Worm (Caenorhabditis elegans) whole organism, L1 larva: ENCODE measurements around the gene Y15E3A.3.

Experiments
- C04F5.9 ChIP-seq: sonication (generic microtip); optimal IDR thresholded peaks from 2 replicates; lab custom pipeline; 2016; ENCODE audit warnings: missing genetic modification characterization, missing compliant biosample characterization
- C34B4.2 ChIP-seq: sonication (generic microtip); optimal IDR thresholded peaks from 2 replicates; lab custom pipeline; 2017; ENCODE audit warnings: mild to moderate bottlenecking, missing genetic modification characterization, missing compliant biosample characterization
- F16B12.6 ChIP-seq: fragments of 150-350 bp; optimal IDR thresholded peaks from 2 replicates; lab custom pipeline; 2014; ENCODE audit warnings: missing biosample characterization, missing genetic modification characterization
- Y116A8C.19 ChIP-seq: sonication (generic microtip); optimal IDR thresholded peaks from 2 replicates; lab custom pipeline; 2016; ENCODE audit warnings: missing compliant biosample characterization, missing genetic modification characterization, borderline replicate concordance
- aha-1 ChIP-seq: fragments of 150-350 bp; optimal IDR thresholded peaks from 2 replicates; lab custom pipeline; 2014; ENCODE audit warnings: missing biosample characterization, missing genetic modification characterization
- alr-1 ChIP-seq: fragments of 200-800 bp; sonication (Bioruptor generic); optimal IDR thresholded peaks from 2 replicates; lab custom pipeline; 2018; ENCODE audit warnings: borderline replicate concordance, mild to moderate bottlenecking, missing genetic modification characterization, missing compliant biosample characterization
- blmp-1 ChIP-seq: fragments of 150-350 bp; optimal IDR thresholded peaks from 2 replicates; lab custom pipeline; 2014; ENCODE audit warnings: missing biosample characterization, missing genetic modification characterization
- ceh-63 ChIP-seq: fragments of 200-800 bp; sonication (Bioruptor generic); optimal IDR thresholded peaks from 2 replicates; lab custom pipeline; 2018; ENCODE audit warnings: mild to moderate bottlenecking, missing genetic modification characterization, missing compliant biosample characterization
- ceh-8 ChIP-seq: fragments of 200-800 bp; sonication (Bioruptor generic); optimal IDR thresholded peaks from 2 replicates; lab custom pipeline; 2018; ENCODE audit warnings: mild to moderate bottlenecking, missing genetic modification characterization, moderate library complexity, missing compliant biosample characterization
- ceh-82 ChIP-seq, 3 experiments: fragments of 150-350 bp in 1 of 3; sonication (generic microtip) in 2 of 3; optimal IDR thresholded peaks; 2 replicates each; lab custom pipeline; 2014 to 2017; ENCODE audit warnings: missing biosample characterization in 3 of 3, missing genetic modification characterization in 3 of 3
- ceh-88 ChIP-seq: fragments of 200-800 bp; sonication (Bioruptor generic); IDR thresholded peaks from 2 replicates; pipeline ENCODE4 v1.3.6; 2022; ENCODE audit warnings: missing genetic modification characterization, missing compliant biosample characterization
- ceh-90 ChIP-seq: sonication (generic microtip); optimal IDR thresholded peaks from 2 replicates; lab custom pipeline; 2016; ENCODE audit warnings: missing genetic modification characterization, missing compliant biosample characterization
- dsc-1 ChIP-seq: sonication (generic microtip); optimal IDR thresholded peaks from 2 replicates; lab custom pipeline; 2016; ENCODE audit warnings: mild to moderate bottlenecking, missing genetic modification characterization, missing compliant biosample characterization
- efl-1 ChIP-seq, 4 experiments: fragments of 150-350 bp; optimal IDR thresholded peaks in 3 of 4; peaks in 1 of 4; 1 replicate in 1 of 4; 2 replicates in 3 of 4; lab custom pipeline; 2014; ENCODE audit warnings: missing biosample characterization in 2 of 4, missing genetic modification characterization in 2 of 4, missing genetic modification reagents in 2 of 4
- efl-3 ChIP-seq: fragments of 200-800 bp; sonication (Bioruptor generic); optimal IDR thresholded peaks from 2 replicates; lab custom pipeline; 2018; ENCODE audit warnings: mild to moderate bottlenecking, missing genetic modification characterization, missing compliant biosample characterization
- elt-2 ChIP-seq: sonication (generic microtip); optimal IDR thresholded peaks from 2 replicates; lab custom pipeline; 2016; ENCODE audit warnings: missing genetic modification characterization, mild to moderate bottlenecking, inconsistent platforms, missing compliant biosample characterization, missing genetic modification reagents
- elt-3 ChIP-seq, 6 experiments: fragments of 150-350 bp in 1 of 6; sonication (generic microtip); optimal IDR thresholded peaks; 2 replicates each; lab custom pipeline; 2017 to 2018; ENCODE audit warnings: missing biosample characterization in 6 of 6, missing genetic modification characterization in 6 of 6, inconsistent platforms in 1 of 6
- fkh-4 ChIP-seq: sonication (generic microtip); optimal IDR thresholded peaks from 2 replicates; lab custom pipeline; 2016; ENCODE audit warnings: missing compliant biosample characterization, missing genetic modification characterization, borderline replicate concordance
- fkh-8 ChIP-seq: sonication (generic microtip); optimal IDR thresholded peaks from 2 replicates; lab custom pipeline; 2016; ENCODE audit warnings: mild to moderate bottlenecking, missing genetic modification characterization, missing compliant biosample characterization
- grh-1 ChIP-seq: fragments of 200-800 bp; sonication (Bioruptor generic); IDR thresholded peaks from 2 replicates; pipeline ENCODE4 v1.3.6; 2022; ENCODE audit warnings: missing genetic modification reagents, missing genetic modification characterization, missing compliant biosample characterization
- lin-14 ChIP-seq: fragments of 200-800 bp; sonication (Bioruptor generic); optimal IDR thresholded peaks from 2 replicates; lab custom pipeline; 2018; ENCODE audit warnings: mild to moderate bottlenecking, missing genetic modification characterization, moderate library complexity, missing compliant biosample characterization
- lin-35 ChIP-seq, 2 experiments: fragments of 150-350 bp; optimal IDR thresholded peaks; 2 replicates each; lab custom pipeline; 2014; ENCODE audit warnings: missing biosample characterization in 2 of 2, missing genetic modification characterization in 2 of 2, missing genetic modification reagents in 2 of 2
- lsy-2 ChIP-seq, 2 experiments: fragments of 150-350 bp; optimal IDR thresholded peaks; 2 replicates each; lab custom pipeline; 2014; ENCODE audit warnings: missing biosample characterization in 2 of 2, missing genetic modification characterization in 2 of 2
- mef-2 ChIP-seq: fragments of 150-350 bp; optimal IDR thresholded peaks from 2 replicates; lab custom pipeline; 2014; ENCODE audit warnings: missing biosample characterization, missing genetic modification characterization
- mep-1 ChIP-seq: fragments of 150-350 bp; optimal IDR thresholded peaks from 2 replicates; lab custom pipeline; 2014; ENCODE audit warnings: missing biosample characterization, missing genetic modification characterization
- nhr-11 ChIP-seq: fragments of 150-350 bp; optimal IDR thresholded peaks from 2 replicates; lab custom pipeline; 2014; ENCODE audit warnings: missing biosample characterization, missing genetic modification characterization
- nhr-19 ChIP-seq: fragments of 200-800 bp; sonication (Bioruptor generic); conservative IDR thresholded peaks from 2 replicates; pipeline ENCODE4 v1.3.6; 2022; ENCODE audit warnings: missing genetic modification characterization, missing compliant biosample characterization
- nhr-47 ChIP-seq: sonication (generic microtip); optimal IDR thresholded peaks from 2 replicates; lab custom pipeline; 2016; ENCODE audit warnings: mild to moderate bottlenecking, missing genetic modification characterization, moderate library complexity, missing compliant biosample characterization
- nhr-71 ChIP-seq: sonication (generic microtip); optimal IDR thresholded peaks from 2 replicates; lab custom pipeline; 2016; ENCODE audit warnings: mild to moderate bottlenecking, missing genetic modification characterization, moderate library complexity, missing compliant biosample characterization
- nhr-76 ChIP-seq: sonication (generic microtip); optimal IDR thresholded peaks from 2 replicates; lab custom pipeline; 2017; ENCODE audit warnings: missing biosample characterization, missing genetic modification characterization
- nhr-77 ChIP-seq: fragments of 150-350 bp; optimal IDR thresholded peaks from 2 replicates; lab custom pipeline; 2014; ENCODE audit warnings: missing biosample characterization, missing genetic modification characterization
- nhr-84 ChIP-seq: sonication (generic microtip); optimal IDR thresholded peaks from 2 replicates; lab custom pipeline; 2017; ENCODE audit warnings: missing biosample characterization, missing genetic modification characterization
- nhr-85 ChIP-seq: sonication (generic microtip); peaks from one replicate; lab custom pipeline; 2016; ENCODE audit warnings: missing genetic modification characterization, inconsistent platforms, missing compliant biosample characterization
- nhr-90 ChIP-seq: sonication (generic microtip); optimal IDR thresholded peaks from 2 replicates; lab custom pipeline; 2016; ENCODE audit warnings: mild to moderate bottlenecking, missing genetic modification characterization, missing compliant biosample characterization; ENCODE audit not compliant: poor library complexity
- pag-3 ChIP-seq: sonication (generic microtip); optimal IDR thresholded peaks from 2 replicates; lab custom pipeline; 2017; ENCODE audit warnings: missing genetic modification characterization, mild to moderate bottlenecking, missing compliant biosample characterization, antibody characterized with exemption, borderline replicate concordance; ENCODE audit not compliant: insufficient read depth
- rnt-1 ChIP-seq: sonication (generic microtip); optimal IDR thresholded peaks from 2 replicates; lab custom pipeline; 2016; ENCODE audit warnings: mild to moderate bottlenecking, missing genetic modification characterization, moderate library complexity, missing compliant biosample characterization
- snpc-4 ChIP-seq: fragments of 150-350 bp; optimal IDR thresholded peaks from 2 replicates; lab custom pipeline; 2014; ENCODE audit warnings: missing biosample characterization, missing genetic modification characterization
- sptf-1 ChIP-seq: fragments of 150-350 bp; optimal IDR thresholded peaks from 2 replicates; lab custom pipeline; 2014; ENCODE audit warnings: missing biosample characterization, missing genetic modification characterization
- sup-37 ChIP-seq: fragments of 200-800 bp; sonication (Bioruptor generic); optimal IDR thresholded peaks from 2 replicates; lab custom pipeline; 2018; ENCODE audit warnings: mild to moderate bottlenecking, missing genetic modification characterization, missing compliant biosample characterization
- swsn-7 ChIP-seq: sonication (generic microtip); optimal IDR thresholded peaks from 2 replicates; lab custom pipeline; 2016; ENCODE audit warnings: missing genetic modification characterization, missing compliant biosample characterization
- tbx-2 ChIP-seq: sonication (generic microtip); optimal IDR thresholded peaks from 2 replicates; lab custom pipeline; 2016; ENCODE audit warnings: missing genetic modification characterization, missing compliant biosample characterization
- unc-62 ChIP-seq: fragments of 150-350 bp; optimal IDR thresholded peaks from 2 replicates; lab custom pipeline; 2014; ENCODE audit warnings: missing biosample characterization, missing genetic modification reagents, missing genetic modification characterization
- unc-86 ChIP-seq: sonication (generic microtip); optimal IDR thresholded peaks from 2 replicates; lab custom pipeline; 2016; ENCODE audit warnings: missing genetic modification characterization, missing compliant biosample characterization
- unc-98 ChIP-seq: fragments of 200-800 bp; sonication (Bioruptor generic); IDR thresholded peaks from 2 replicates; pipeline ENCODE4 v1.3.6; 2022; ENCODE audit warnings: missing genetic modification characterization, missing compliant biosample characterization
- vab-15 ChIP-seq: sonication (generic microtip); optimal IDR thresholded peaks from 2 replicates; lab custom pipeline; 2017; ENCODE audit warnings: missing genotype, mild to moderate bottlenecking, missing genetic modification characterization, missing compliant biosample characterization
- ztf-11 ChIP-seq, 2 experiments: sonication (generic microtip); optimal IDR thresholded peaks; 2 replicates each; lab custom pipeline; 2016 to 2017; ENCODE audit warnings: missing genetic modification characterization in 2 of 2, missing biosample characterization in 1 of 2, missing compliant biosample characterization in 1 of 2
- ztf-4 ChIP-seq: fragments of 150-350 bp; optimal IDR thresholded peaks from 2 replicates; lab custom pipeline; 2014; ENCODE audit warnings: missing biosample characterization, missing genetic modification characterization

Gene Y15E3A.3

ce11 chrX:15347680-15348079 is 22.1 kb upstream of the Y15E3A.3 start:
- no peak for TF ChIP-seq rnt-1
- no peak for TF ChIP-seq C34B4.2
- TF ChIP-seq mep-1 = peak; percentile 1
- no peak for TF ChIP-seq efl-1 (optimal IDR thresholded peaks at IDR 0.05; lab: Kevin White, UChicago)
- no peak for TF ChIP-seq efl-1 (GFP tag; optimal IDR thresholded peaks at IDR 0.05 in 1 of 2; lab: Kevin White, UChicago)
- TF ChIP-seq elt-3 (tag; optimal IDR thresholded peaks at IDR 0.05; lab: Kevin White, UChicago) = no peak
- no peak for TF ChIP-seq vab-15
- peak; percentile 60 for TF ChIP-seq nhr-85 (tag; lab: Kevin White, UChicago)
- TF ChIP-seq dsc-1 (tag; lab: Kevin White, UChicago) = peak; percentile 39
- peak; percentile 1 for TF ChIP-seq blmp-1 (tag; lab: Kevin White, UChicago)
- peak; percentile 72 for TF ChIP-seq unc-86 (tag; lab: Kevin White, UChicago)
- peak; percentile 25 for TF ChIP-seq tbx-2 (tag; lab: Kevin White, UChicago)
- TF ChIP-seq nhr-11 = no peak
- peak; percentile 65 for TF ChIP-seq lin-14 (GFP tag; lab: Kevin White, UChicago)
- peak; percentile 19 for TF ChIP-seq nhr-71 (tag; lab: Kevin White, UChicago)
- TF ChIP-seq nhr-77 = no peak
- no peak for TF ChIP-seq elt-2 (tag; lab: Kevin White, UChicago)
- peak in 1 of 2 experiments; percentile 76 for TF ChIP-seq ztf-11 (tag; optimal IDR thresholded peaks at IDR 0.05; lab: Kevin White, UChicago)
- no peak for TF ChIP-seq ceh-8 (GFP tag; lab: Kevin White, UChicago)
- no peak for TF ChIP-seq lin-35 (GFP tag; optimal IDR thresholded peaks at IDR 0.05; lab: Kevin White, UChicago)
- no peak for TF ChIP-seq alr-1 (tag; lab: Kevin White, UChicago)

DNA sequence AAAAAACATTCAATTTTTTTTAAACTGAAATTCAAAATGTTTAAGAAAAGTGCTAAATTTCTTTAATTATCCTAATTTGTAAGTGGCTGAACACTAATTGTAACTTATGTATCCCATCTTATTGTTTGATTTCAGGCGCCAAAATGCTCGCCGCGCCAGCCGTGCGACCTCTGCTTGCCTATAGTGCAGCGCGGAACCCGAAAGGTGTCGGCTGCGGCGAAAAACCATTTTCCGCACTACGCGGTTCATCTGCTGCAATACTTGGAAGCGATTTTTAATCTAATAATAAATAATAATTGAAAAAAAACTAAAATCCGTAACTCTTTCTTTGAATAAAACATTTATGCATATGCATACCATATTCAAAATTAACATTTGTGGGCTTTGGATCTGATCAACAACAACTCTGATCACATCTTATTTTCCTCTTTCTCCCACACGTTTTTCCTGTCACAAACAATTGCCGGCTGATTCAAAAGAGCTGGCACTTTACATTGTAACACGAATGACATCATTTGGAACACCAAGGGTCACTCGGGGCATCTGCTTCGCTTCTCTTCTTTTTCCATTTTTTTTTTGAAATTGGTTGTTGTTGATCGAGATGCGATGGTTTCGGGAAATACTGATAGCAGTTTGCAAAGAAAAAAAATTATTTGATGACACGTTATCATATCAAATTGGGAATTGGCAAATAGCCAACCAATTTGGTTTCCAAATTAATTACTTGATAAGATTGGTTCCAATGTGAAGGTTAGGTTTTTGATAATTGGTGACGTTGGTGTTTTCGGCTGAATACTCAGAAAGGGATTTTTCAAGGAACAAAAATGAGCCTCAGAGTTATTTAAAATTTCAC is 20.0 kb upstream of the Y15E3A.3 start:
- TF ChIP-seq ceh-63 (GFP tag; lab: Kevin White, UChicago) (no peak), Y116A8C.19 (no peak), fkh-4 (tag; lab: Kevin White, UChicago) (no peak), ztf-4 (no peak), lsy-2 (tag; optimal IDR thresholded peaks at IDR 0.05; lab: Kevin White, UChicago) (no peak), sptf-1 (tag; lab: Kevin White, UChicago) (no peak), elt-2 (tag; lab: Kevin White, UChicago) (peak; percentile 24), mep-1 (no peak), nhr-85 (tag; lab: Kevin White, UChicago) (peak; percentile 37), tbx-2 (tag; lab: Kevin White, UChicago) (no peak), rnt-1 (peak; percentile 29), nhr-84 (tag; lab: Kevin White, UChicago) (no peak), nhr-47 (peak; percentile 3), aha-1 (no peak), nhr-76 (tag; lab: Kevin White, UChicago) (no peak), F16B12.6 (tag; lab: Kevin White, UChicago) (no peak), nhr-11 (no peak), ceh-88 (GFP tag; lab: Robert Waterston, UW) (no peak), ceh-90 (no peak), ceh-82 (tag; optimal IDR thresholded peaks at IDR 0.05; lab: Kevin White, UChicago) (no peak), efl-3 (GFP tag; lab: Kevin White, UChicago) (no peak), unc-98 (GFP tag; lab: Robert Waterston, UW) (no peak), grh-1 (GFP tag; lab: Robert Waterston, UW) (no peak), sup-37 (GFP tag; lab: Kevin White, UChicago) (no peak), fkh-8 (tag; lab: Kevin White, UChicago) (no peak), nhr-90 (no peak), pag-3 (tag; lab: Kevin White, UChicago) (peak; percentile 51), vab-15 (no peak), swsn-7 (tag; lab: Kevin White, UChicago) (peak; percentile 11), elt-3 (tag; optimal IDR thresholded peaks at IDR 0.05; lab: Kevin White, UChicago) (peak in 5 of 6 experiments; percentile 37 to 81 (median 39)), mef-2 (tag; lab: Kevin White, UChicago) (no peak), C34B4.2 (no peak), unc-62 (GFP tag; lab: Kevin White, UChicago) (no peak), nhr-19 (GFP tag; lab: Robert Waterston, UW) (peak; percentile 31; the same call in 1 of the 2 replicates), snpc-4 (tag; lab: Kevin White, UChicago) (peak; percentile 96), dsc-1 (tag; lab: Kevin White, UChicago) (peak; percentile 89), C04F5.9 (tag; lab: Kevin White, UChicago) (no peak)
